Worm (Caenorhabditis elegans) whole organism, midembryonic: Measurements from ENCODE around the gene lgc-38.

Experiments
- T22C8.4 ChIP-seq: fragments of 200-800 bp; sonication (Bioruptor generic); IDR thresholded peaks from 2 replicates; pipeline ENCODE4 v1.3.6; 2022; ENCODE audit warnings: missing genetic modification characterization, missing compliant biosample characterization
- cog-1 ChIP-seq: sonication (generic microtip); optimal IDR thresholded peaks from 2 replicates; lab custom pipeline; 2016; ENCODE audit warnings: missing genetic modification characterization, missing compliant biosample characterization
- flt-1 ChIP-seq: fragments of 200-800 bp; sonication (Bioruptor generic); IDR thresholded peaks from 2 replicates; pipeline ENCODE4 v1.3.6; 2022; ENCODE audit warnings: missing genetic modification characterization, missing compliant biosample characterization
- klf-2 ChIP-seq: fragments of 200-800 bp; sonication (Bioruptor generic); conservative IDR thresholded peaks from 2 replicates; pipeline ENCODE4 v1.3.6; 2022; ENCODE audit warnings: missing genetic modification reagents, missing genetic modification characterization, missing compliant biosample characterization
- med-1 ChIP-seq: sonication (generic microtip); optimal IDR thresholded peaks from 2 replicates; lab custom pipeline; 2017; ENCODE audit warnings: missing genetic modification characterization, mild to moderate bottlenecking, missing compliant biosample characterization, antibody characterized with exemption, missing genetic modification reagents; ENCODE audit not compliant: insufficient read depth
- ref-1 ChIP-seq: fragments of 200-800 bp; sonication (Bioruptor generic); conservative IDR thresholded peaks from 2 replicates; pipeline ENCODE4 v1.3.6; 2022; ENCODE audit warnings: missing genetic modification reagents, missing genetic modification characterization, missing compliant biosample characterization
- tab-1 ChIP-seq: fragments of 200-800 bp; sonication (Bioruptor generic); IDR thresholded peaks from 2 replicates; pipeline ENCODE4 v1.3.6; 2022; ENCODE audit warnings: missing genetic modification characterization, missing compliant biosample characterization
- ztf-23 ChIP-seq: fragments of 200-800 bp; sonication (Bioruptor generic); IDR thresholded peaks from 2 replicates; pipeline ENCODE4 v1.3.6; 2022; ENCODE audit warnings: missing genetic modification reagents, missing genetic modification characterization, missing compliant biosample characterization
- ztf-29 ChIP-seq: fragments of 200-800 bp; sonication (Bioruptor generic); IDR thresholded peaks from 2 replicates; pipeline ENCODE4 v1.3.6; 2022; ENCODE audit warnings: missing genetic modification reagents, missing genetic modification characterization, missing compliant biosample characterization

lgc-38 gene

ce11 chrIII:7008836-7009235 lies at the start of gene lgc-38:
Gene lgc-38, plus strand, starts transcription at chrIII:7009136.
- TF ChIP-seq ztf-29 (no peak), flt-1 (GFP tag; lab: Robert Waterston, UW) (no peak), T22C8.4 (GFP tag; lab: Robert Waterston, UW) (no peak), ztf-23 (no peak), cog-1 (tag; lab: Kevin White, UChicago) (no peak), ref-1 (GFP tag; lab: Robert Waterston, UW) (no peak), med-1 (GFP tag; lab: Kevin White, UChicago) (no peak), klf-2 (no peak), tab-1 (GFP tag; lab: Robert Waterston, UW) (no peak)

- TF ChIP-seq cog-1 (tag; lab: Kevin White, UChicago) (no peak), flt-1 (GFP tag; lab: Robert Waterston, UW) (no peak), klf-2 (no peak), ztf-29 (no peak), T22C8.4 (GFP tag; lab: Robert Waterston, UW) (no peak), ref-1 (GFP tag; lab: Robert Waterston, UW) (no peak)
Observed at ce11 chrIII:6961167-6961566, 47.8 kb upstream of the lgc-38 start.

- TF ChIP-seq ref-1 (GFP tag; lab: Robert Waterston, UW) (no peak), T22C8.4 (GFP tag; lab: Robert Waterston, UW) (no peak), klf-2 (no peak), ztf-23 (no peak), tab-1 (GFP tag; lab: Robert Waterston, UW) (no peak), flt-1 (GFP tag; lab: Robert Waterston, UW) (no peak), ztf-29 (no peak), cog-1 (tag; lab: Kevin White, UChicago) (no peak), med-1 (GFP tag; lab: Kevin White, UChicago) (no peak)
Observed at ce11 chrIII:6961937-6962504, 46.9 kb upstream of the lgc-38 start, which contains the start of the genes rpn-6.1 and F57B9.1. Gene rpn-6.1, minus strand, starts transcription at chrIII:6962001. Gene F57B9.1, plus strand, starts transcription at chrIII:6962090.

ce11 chrIII:6968080-6968639 lies 40.8 kb upstream of the lgc-38 start, which contains the start of gene panl-2:
Gene panl-2, minus strand, starts transcription at chrIII:6968130.
- TF ChIP-seq tab-1 (GFP tag; lab: Robert Waterston, UW) = no peak
- TF ChIP-seq med-1 (GFP tag; lab: Kevin White, UChicago) = no peak
- no peak for TF ChIP-seq T22C8.4 (GFP tag; lab: Robert Waterston, UW)
- TF ChIP-seq flt-1 (GFP tag; lab: Robert Waterston, UW) = no peak
- no peak for TF ChIP-seq ztf-29
- no peak for TF ChIP-seq ref-1 (GFP tag; lab: Robert Waterston, UW)
- no peak for TF ChIP-seq klf-2
- TF ChIP-seq ztf-23 = no peak
- TF ChIP-seq cog-1 (tag; lab: Kevin White, UChicago) = no peak

- no peak for TF ChIP-seq med-1 (GFP tag; lab: Kevin White, UChicago)
Observed at ce11 chrIII:6968655-6969054, 40.3 kb upstream of the lgc-38 start.

ce11 chrIII:6969090-6969489 lies 39.8 kb upstream of the lgc-38 start, which contains the start of gene F31E3.12:
Gene F31E3.12, plus strand, starts transcription at chrIII:6969390.
- TF ChIP-seq flt-1 (GFP tag; lab: Robert Waterston, UW) = no peak
- TF ChIP-seq T22C8.4 (GFP tag; lab: Robert Waterston, UW) = no peak
- TF ChIP-seq tab-1 (GFP tag; lab: Robert Waterston, UW) = no peak
- TF ChIP-seq ztf-29 = no peak
- no peak for TF ChIP-seq cog-1 (tag; lab: Kevin White, UChicago)
- no peak for TF ChIP-seq klf-2
- no peak for TF ChIP-seq med-1 (GFP tag; lab: Kevin White, UChicago)
- TF ChIP-seq ref-1 (GFP tag; lab: Robert Waterston, UW) = no peak
- TF ChIP-seq ztf-23 = no peak

- TF ChIP-seq klf-2 (no peak), ztf-23 (no peak), tab-1 (GFP tag; lab: Robert Waterston, UW) (no peak), ztf-29 (no peak), flt-1 (GFP tag; lab: Robert Waterston, UW) (no peak), ref-1 (GFP tag; lab: Robert Waterston, UW) (no peak), T22C8.4 (GFP tag; lab: Robert Waterston, UW) (no peak), med-1 (GFP tag; lab: Kevin White, UChicago) (no peak), cog-1 (tag; lab: Kevin White, UChicago) (no peak)
Observed at ce11 chrIII:6969781-6970342, 39.1 kb upstream of the lgc-38 start.

ce11 chrIII:6970744-6971143 lies 38.2 kb upstream of the lgc-38 start:
- TF ChIP-seq cog-1 (tag; lab: Kevin White, UChicago) (no peak), flt-1 (GFP tag; lab: Robert Waterston, UW) (no peak), klf-2 (no peak), med-1 (GFP tag; lab: Kevin White, UChicago) (no peak), ref-1 (GFP tag; lab: Robert Waterston, UW) (no peak), T22C8.4 (GFP tag; lab: Robert Waterston, UW) (no peak)

ce11 chrIII:6971662-6972284 lies 37.2 kb upstream of the lgc-38 start, which contains the start of the genes eef-1A.1 and rfc-4:
Gene eef-1A.1, minus strand, starts transcription at chrIII:6971712.
Gene rfc-4, plus strand, starts transcription at chrIII:6972253.
- TF ChIP-seq klf-2 (0 out of 2 replicates have a peak, but pooled peaks have one; percentile 57), med-1 (GFP tag; lab: Kevin White, UChicago) (peak; percentile 1), T22C8.4 (GFP tag; lab: Robert Waterston, UW) (no peak), ztf-29 (no peak), cog-1 (tag; lab: Kevin White, UChicago) (peak; percentile 87), tab-1 (GFP tag; lab: Robert Waterston, UW) (peak; percentile 64; the same call in 1 of the 2 replicates), ztf-23 (peak; percentile 82; the same call in 1 of the 2 replicates), flt-1 (GFP tag; lab: Robert Waterston, UW) (peak; percentile 86), ref-1 (GFP tag; lab: Robert Waterston, UW) (no peak)
